Worm (Caenorhabditis elegans) whole organism, L4 larva: Measurements from ENCODE around the gene znf-622.

ENCODE experiments used
- F37D6.2 ChIP-seq: sonication (generic microtip); optimal IDR thresholded peaks from 2 replicates; lab custom pipeline; 2016; ENCODE audit warnings: mild to moderate bottlenecking, missing genetic modification characterization, missing compliant biosample characterization
- R02D3.7 ChIP-seq: fragments of 150-350 bp; sonication (generic microtip); optimal IDR thresholded peaks from 3 replicates; lab custom pipeline; 2014; ENCODE audit warnings: missing biosample characterization, missing genetic modification characterization
- Y48G9A.11 ChIP-seq: fragments of 200-800 bp; sonication (Bioruptor generic); IDR thresholded peaks from 2 replicates; pipeline ENCODE4 v1.3.6; 2022; ENCODE audit warnings: missing genetic modification reagents, missing genetic modification characterization, missing compliant biosample characterization
- Y5F2A.4 ChIP-seq: fragments of 200-800 bp; sonication (Bioruptor generic); optimal IDR thresholded peaks from 2 replicates; lab custom pipeline; 2018; ENCODE audit warnings: mild to moderate bottlenecking, missing genetic modification characterization, missing compliant biosample characterization
- aha-1 ChIP-seq: fragments of 150-350 bp; peaks from one replicate; lab custom pipeline; 2014; ENCODE audit warnings: missing biosample characterization, missing genetic modification characterization
- ceh-20 ChIP-seq: fragments of 200-800 bp; sonication (Bioruptor generic); IDR thresholded peaks from 2 replicates; pipeline ENCODE4 v1.3.6; 2022; ENCODE audit warnings: missing genetic modification reagents, missing genetic modification characterization, missing compliant biosample characterization
- ceh-28 ChIP-seq: fragments of 150-350 bp; optimal IDR thresholded peaks from 2 replicates; lab custom pipeline; 2014; ENCODE audit warnings: missing biosample characterization, missing genetic modification reagents, missing genetic modification characterization
- ceh-44 ChIP-seq: fragments of 200-800 bp; sonication (Bioruptor generic); IDR thresholded peaks from 2 replicates; pipeline ENCODE4 v1.3.6; 2022; ENCODE audit warnings: missing genetic modification reagents, missing genetic modification characterization, missing compliant biosample characterization
- ceh-62 ChIP-seq: sonication (generic microtip); optimal IDR thresholded peaks from 2 replicates; lab custom pipeline; 2017; ENCODE audit warnings: missing biosample characterization, missing genetic modification characterization
- cey-2 ChIP-seq: sonication (generic microtip); optimal IDR thresholded peaks from 3 replicates; lab custom pipeline; 2017; ENCODE audit warnings: missing genetic modification characterization, mild to moderate bottlenecking, missing compliant biosample characterization, antibody characterized with exemption, borderline replicate concordance; ENCODE audit not compliant: insufficient read depth
- ctbp-1 ChIP-seq: fragments of 200-800 bp; sonication (Bioruptor generic); IDR thresholded peaks from 2 replicates; pipeline ENCODE4 v1.3.6; 2022; ENCODE audit warnings: missing genetic modification reagents, missing genetic modification characterization, missing compliant biosample characterization
- daf-16 ChIP-seq, 3 experiments: sonication (generic microtip); optimal IDR thresholded peaks; 2 replicates each; lab custom pipeline; 2016 to 2017; ENCODE audit warnings: missing genetic modification characterization in 3 of 3, missing genetic modification reagents in 3 of 3, mild to moderate bottlenecking in 2 of 3, missing compliant biosample characterization in 2 of 3, missing biosample characterization in 1 of 3, moderate library complexity in 1 of 3
- daf-19 ChIP-seq: fragments of 200-800 bp; sonication (Bioruptor generic); conservative IDR thresholded peaks from 2 replicates; pipeline ENCODE4 v1.3.6; 2022; ENCODE audit warnings: missing genetic modification characterization, missing compliant biosample characterization
- dmd-6 ChIP-seq: fragments of 200-800 bp; sonication (Bioruptor generic); IDR thresholded peaks from 2 replicates; pipeline ENCODE4 v1.3.6; 2022; ENCODE audit warnings: missing genetic modification reagents, missing genetic modification characterization, missing compliant biosample characterization
- dmd-8 ChIP-seq: fragments of 200-800 bp; sonication (Bioruptor generic); IDR thresholded peaks from 2 replicates; pipeline ENCODE4 v1.3.6; 2022; ENCODE audit warnings: missing genetic modification characterization, missing compliant biosample characterization
- dve-1 ChIP-seq: sonication (generic microtip); optimal IDR thresholded peaks from 2 replicates; lab custom pipeline; 2017; ENCODE audit warnings: antibody characterized with exemption, mild to moderate bottlenecking, missing genetic modification characterization, missing compliant biosample characterization; ENCODE audit not compliant: insufficient read depth
- egl-43 ChIP-seq: fragments of 200-800 bp; sonication (Bioruptor generic); IDR thresholded peaks from 2 replicates; pipeline ENCODE4 v1.3.6; 2022; ENCODE audit warnings: missing genetic modification reagents, missing genetic modification characterization, missing compliant biosample characterization
- fos-1 ChIP-seq: fragments of 150-350 bp; optimal IDR thresholded peaks from 2 replicates; lab custom pipeline; 2014; ENCODE audit warnings: missing biosample characterization, missing genetic modification characterization
- gei-8 ChIP-seq: fragments of 200-800 bp; sonication (Bioruptor generic); optimal IDR thresholded peaks from 2 replicates; lab custom pipeline; 2018; ENCODE audit warnings: mild to moderate bottlenecking, missing genetic modification characterization, missing compliant biosample characterization
- hif-1 ChIP-seq, 2 experiments: sonication (generic microtip); optimal IDR thresholded peaks; 2 replicates each; lab custom pipeline; 2016 to 2017; ENCODE audit warnings: missing compliant biosample characterization in 2 of 2, missing genetic modification characterization in 2 of 2, missing genetic modification reagents in 2 of 2, missing genotype in 2 of 2, mild to moderate bottlenecking in 1 of 2
- hlh-30 ChIP-seq: sonication (generic microtip); optimal IDR thresholded peaks from 2 replicates; lab custom pipeline; 2017; ENCODE audit warnings: antibody characterized with exemption, mild to moderate bottlenecking, missing genetic modification characterization, missing compliant biosample characterization; ENCODE audit not compliant: insufficient read depth
- hmg-1.1 ChIP-seq: fragments of 200-800 bp; sonication (Bioruptor generic); IDR thresholded peaks from 2 replicates; pipeline ENCODE4 v1.3.6; 2022; ENCODE audit warnings: missing genetic modification reagents, missing genetic modification characterization, missing compliant biosample characterization
- lim-7 ChIP-seq: fragments of 200-800 bp; sonication (Bioruptor generic); IDR thresholded peaks from 2 replicates; pipeline ENCODE4 v1.3.6; 2022; ENCODE audit warnings: missing genetic modification characterization, missing compliant biosample characterization
- lin-38 ChIP-seq: fragments of 200-800 bp; sonication (Bioruptor generic); IDR thresholded peaks from 2 replicates; pipeline ENCODE4 v1.3.6; 2022; ENCODE audit warnings: missing genetic modification reagents, missing genetic modification characterization, missing compliant biosample characterization
- lsy-2 ChIP-seq, 2 experiments: fragments of 150-350 bp in 1 of 2; sonication (generic microtip) in 1 of 2; optimal IDR thresholded peaks; 2 replicates each; lab custom pipeline; 2014 to 2017; ENCODE audit warnings: missing biosample characterization in 2 of 2, missing genetic modification characterization in 2 of 2
- madf-9 ChIP-seq: fragments of 200-800 bp; sonication (Bioruptor generic); conservative IDR thresholded peaks from 2 replicates; pipeline ENCODE4 v1.3.6; 2022; ENCODE audit warnings: missing genetic modification reagents, missing genetic modification characterization, missing compliant biosample characterization
- mdl-1 ChIP-seq, 2 experiments: fragments of 150-350 bp in 1 of 2; sonication (generic microtip) in 1 of 2; optimal IDR thresholded peaks; 2 replicates each; lab custom pipeline; 2014 to 2017; ENCODE audit warnings: missing biosample characterization in 2 of 2, missing genetic modification characterization in 2 of 2
- mep-1 ChIP-seq: fragments of 150-350 bp; sonication (generic microtip); optimal IDR thresholded peaks from 3 replicates; lab custom pipeline; 2014; ENCODE audit warnings: missing biosample characterization, missing genetic modification characterization
- mxl-2 ChIP-seq: fragments of 200-800 bp; sonication (Bioruptor generic); conservative IDR thresholded peaks from 2 replicates; pipeline ENCODE4 v1.3.6; 2022; ENCODE audit warnings: missing genetic modification reagents, missing genetic modification characterization, missing compliant biosample characterization
- nhr-10 ChIP-seq: fragments of 150-350 bp; optimal IDR thresholded peaks from 2 replicates; lab custom pipeline; 2014; ENCODE audit warnings: missing biosample characterization, missing genetic modification characterization
- nhr-11 ChIP-seq: fragments of 150-350 bp; optimal IDR thresholded peaks from 2 replicates; lab custom pipeline; 2014; ENCODE audit warnings: missing biosample characterization, missing genetic modification characterization
- nhr-237 ChIP-seq: sonication (generic microtip); optimal IDR thresholded peaks from 2 replicates; lab custom pipeline; 2017; ENCODE audit warnings: missing biosample characterization, missing genetic modification characterization
- nhr-28 ChIP-seq: fragments of 150-350 bp; optimal IDR thresholded peaks from 2 replicates; lab custom pipeline; 2014; ENCODE audit warnings: missing biosample characterization, missing genetic modification characterization
- nhr-48 ChIP-seq: sonication (generic microtip); optimal IDR thresholded peaks from 2 replicates; lab custom pipeline; 2016; ENCODE audit warnings: mild to moderate bottlenecking, missing genetic modification characterization, missing compliant biosample characterization
- nhr-6 ChIP-seq: fragments of 150-350 bp; optimal IDR thresholded peaks from 2 replicates; lab custom pipeline; 2014; ENCODE audit warnings: missing biosample characterization, missing genetic modification characterization
- php-3 ChIP-seq: fragments of 200-800 bp; sonication (Bioruptor generic); IDR thresholded peaks from 2 replicates; pipeline ENCODE4 v1.3.6; 2022; ENCODE audit warnings: missing genetic modification reagents, missing genetic modification characterization, missing compliant biosample characterization
- pqm-1 ChIP-seq: sonication (generic microtip); optimal IDR thresholded peaks from 2 replicates; lab custom pipeline; 2017; ENCODE audit warnings: missing biosample characterization, missing genetic modification characterization
- rbr-2 ChIP-seq: sonication (generic microtip); optimal IDR thresholded peaks from 2 replicates; lab custom pipeline; 2016; ENCODE audit warnings: missing genotype, missing genetic modification characterization, missing compliant biosample characterization
- saeg-2 ChIP-seq: fragments of 200-800 bp; sonication (Bioruptor generic); IDR thresholded peaks from 2 replicates; pipeline ENCODE4 v1.3.6; 2022; ENCODE audit warnings: missing genetic modification reagents, missing genetic modification characterization, missing compliant biosample characterization
- snpc-4 ChIP-seq: fragments of 150-350 bp; optimal IDR thresholded peaks from 2 replicates; lab custom pipeline; 2014; ENCODE audit warnings: missing biosample characterization, missing genetic modification characterization
- spr-3 ChIP-seq: fragments of 200-800 bp; sonication (Bioruptor generic); optimal IDR thresholded peaks from 2 replicates; lab custom pipeline; 2018; ENCODE audit warnings: mild to moderate bottlenecking, missing genetic modification characterization, missing compliant biosample characterization
- tag-97 ChIP-seq: fragments of 200-800 bp; sonication (Bioruptor generic); IDR thresholded peaks from 2 replicates; pipeline ENCODE4 v1.3.6; 2022; ENCODE audit warnings: missing genetic modification characterization, missing compliant biosample characterization
- tra-1 ChIP-seq: fragments of 200-800 bp; sonication (Bioruptor generic); IDR thresholded peaks from 2 replicates; pipeline ENCODE4 v1.3.6; 2022; ENCODE audit warnings: missing genetic modification reagents, missing genetic modification characterization, missing compliant biosample characterization
- unc-130 ChIP-seq: sonication (generic microtip); optimal IDR thresholded peaks from 2 replicates; lab custom pipeline; 2016; ENCODE audit warnings: missing genetic modification reagents, missing genetic modification characterization, missing compliant biosample characterization
- unc-62 ChIP-seq, 3 experiments: fragments of 150-350 bp in 1 of 3; sonication (generic microtip); optimal IDR thresholded peaks in 2 of 3; peaks in 1 of 3; 1 replicate in 1 of 3; 2 replicates in 2 of 3; lab custom pipeline; 2014 to 2017; ENCODE audit warnings: missing biosample characterization in 3 of 3, missing genetic modification characterization in 3 of 3, missing genetic modification reagents in 3 of 3, missing genotype in 1 of 3
- vab-7 ChIP-seq: fragments of 200-800 bp; sonication (Bioruptor generic); IDR thresholded peaks from 2 replicates; pipeline ENCODE4 v1.3.6; 2022; ENCODE audit warnings: missing genetic modification reagents, missing genetic modification characterization, missing compliant biosample characterization
- zfp-2 ChIP-seq: sonication (generic microtip); optimal IDR thresholded peaks from 2 replicates; lab custom pipeline; 2016; ENCODE audit warnings: mild to moderate bottlenecking, missing genetic modification characterization, missing compliant biosample characterization
- zfp-3 ChIP-seq: fragments of 200-800 bp; sonication (Bioruptor generic); conservative IDR thresholded peaks from 2 replicates; pipeline ENCODE4 v1.3.6; 2022; ENCODE audit warnings: missing genetic modification reagents, missing genetic modification characterization, missing compliant biosample characterization
- ztf-7 ChIP-seq: fragments of 150-350 bp; optimal IDR thresholded peaks from 2 replicates; lab custom pipeline; 2014; ENCODE audit warnings: missing biosample characterization, missing genetic modification characterization

znf-622 gene

ce11 chrIII:6362323-6362922 is 19.0 kb upstream of the znf-622 start:
- peak in 1 of 2 experiments; percentile 43 for TF ChIP-seq mdl-1 (tag; optimal IDR thresholded peaks at IDR 0.05; lab: Kevin White, UChicago)
- TF ChIP-seq aha-1, result no peak
- no peak for TF ChIP-seq nhr-6 (tag; lab: Kevin White, UChicago)
- TF ChIP-seq nhr-237 (tag; lab: Kevin White, UChicago), result no peak
- no peak for TF ChIP-seq gei-8 (GFP tag; lab: Kevin White, UChicago)
- 0 out of 2 replicates have a peak, but pooled peaks have one; percentile 12 for TF ChIP-seq lin-38 (GFP tag; lab: Robert Waterston, UW)
- TF ChIP-seq ceh-44, result no peak
- TF ChIP-seq saeg-2 (GFP tag; lab: Robert Waterston, UW), result no peak
- TF ChIP-seq pqm-1 (tag; lab: Kevin White, UChicago), result no peak
- TF ChIP-seq tag-97 (GFP tag; lab: Robert Waterston, UW), result no peak
- TF ChIP-seq nhr-11, result peak; percentile 28
- TF ChIP-seq R02D3.7 (tag; lab: Kevin White, UChicago), result no peak
- no peak for TF ChIP-seq ztf-7 (tag; lab: Kevin White, UChicago)
- no peak for TF ChIP-seq snpc-4 (tag; lab: Kevin White, UChicago)
- TF ChIP-seq nhr-28 (tag; lab: Kevin White, UChicago), result peak; percentile 77
- no peak for TF ChIP-seq egl-43
- no peak for TF ChIP-seq cey-2 (tag; lab: Kevin White, UChicago)
- no peak for TF ChIP-seq zfp-2 (tag; lab: Kevin White, UChicago)
- peak; percentile 20 for TF ChIP-seq dve-1
- peak in 1 of 2 experiments; percentile 99 for TF ChIP-seq unc-62 (GFP tag; optimal IDR thresholded peaks at IDR 0.05 in 1 of 2; lab: Kevin White, UChicago)
- no peak for TF ChIP-seq unc-62 (tag; optimal IDR thresholded peaks at IDR 0.05; lab: Kevin White, UChicago)
- TF ChIP-seq hlh-30 (tag; lab: Kevin White, UChicago), result peak; percentile 69
- TF ChIP-seq lsy-2 (tag; optimal IDR thresholded peaks at IDR 0.05; lab: Kevin White, UChicago), result peak in 1 of 2 experiments; percentile 39
- TF ChIP-seq ctbp-1 (GFP tag; lab: Robert Waterston, UW), result 0 out of 2 replicates have a peak, but pooled peaks have one; percentile 10
- TF ChIP-seq fos-1 (tag; lab: Kevin White, UChicago), result no peak
- TF ChIP-seq nhr-48 (tag; lab: Kevin White, UChicago), result peak; percentile 74
- TF ChIP-seq Y5F2A.4 (GFP tag; lab: Kevin White, UChicago), result no peak
- TF ChIP-seq vab-7 (GFP tag; lab: Robert Waterston, UW), result no peak
- no peak for TF ChIP-seq nhr-10 (tag; lab: Kevin White, UChicago)
- TF ChIP-seq mep-1 (tag; lab: Kevin White, UChicago), result peak; percentile 22
- TF ChIP-seq rbr-2 (tag; lab: Kevin White, UChicago), result no peak
- no peak for TF ChIP-seq Y48G9A.11
- TF ChIP-seq daf-19 (GFP tag; lab: Robert Waterston, UW), result 0 out of 2 replicates have a peak, but pooled peaks have one; percentile 25
- TF ChIP-seq spr-3, result no peak
- no peak for TF ChIP-seq zfp-3
- TF ChIP-seq daf-16 (GFP tag; optimal IDR thresholded peaks at IDR 0.05; lab: Kevin White, UChicago), result no peak
- TF ChIP-seq daf-16 (tag; optimal IDR thresholded peaks at IDR 0.05; lab: Kevin White, UChicago), result no peak
- TF ChIP-seq php-3 (GFP tag; lab: Robert Waterston, UW), result no peak
- TF ChIP-seq dmd-8 (GFP tag; lab: Robert Waterston, UW), result no peak
- TF ChIP-seq unc-130 (GFP tag; lab: Kevin White, UChicago), result no peak
- TF ChIP-seq ceh-20 (GFP tag; lab: Robert Waterston, UW), result 0 out of 2 replicates have a peak, but pooled peaks have one; percentile 16
- TF ChIP-seq madf-9 (GFP tag; lab: Robert Waterston, UW), result no peak
- 0 out of 2 replicates have a peak, but pooled peaks have one; percentile 14 for TF ChIP-seq hmg-1.1 (GFP tag; lab: Robert Waterston, UW)
- no peak for TF ChIP-seq F37D6.2 (tag; lab: Kevin White, UChicago)
- no peak for TF ChIP-seq hif-1 (tag; optimal IDR thresholded peaks at IDR 0.05; lab: Kevin White, UChicago)
- TF ChIP-seq dmd-6 (GFP tag; lab: Robert Waterston, UW), result peak; percentile 77
- TF ChIP-seq mxl-2, result no peak
- peak; percentile 60; the same call in 1 of the 2 replicates for TF ChIP-seq tra-1 (GFP tag; lab: Robert Waterston, UW)
- no peak for TF ChIP-seq ceh-28 (tag; lab: Kevin White, UChicago)
- TF ChIP-seq ceh-62, result no peak
- no peak for TF ChIP-seq lim-7 (GFP tag; lab: Robert Waterston, UW)
